Fruit fly (Drosophila melanogaster): ENCODE measurements around the gene SecS.

DNA sequence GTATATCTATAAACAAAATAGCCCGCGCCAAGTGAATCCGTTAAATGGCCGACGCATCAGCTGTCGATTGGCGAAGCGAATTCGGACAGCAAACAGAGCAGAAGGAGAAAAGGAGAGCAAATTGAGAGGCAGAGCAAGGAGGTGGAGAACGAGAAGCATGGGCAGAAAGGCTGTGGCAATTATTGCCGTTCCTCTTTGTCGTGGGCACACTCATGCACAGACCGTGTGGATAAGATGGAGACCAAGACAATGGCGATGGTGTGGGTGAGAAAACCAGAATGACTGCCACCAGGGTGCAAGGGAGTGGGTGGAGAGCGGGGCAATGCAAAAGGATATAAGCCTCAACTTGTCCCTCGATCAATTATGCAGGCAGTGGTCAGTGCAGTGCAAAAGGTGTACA is 9.9 kb downstream of the SecS start:
- no peak for TF ChIP-seq CG8478 (optimal IDR thresholded peaks at IDR 0.05)
- TF ChIP-seq CTCF (optimal IDR thresholded peaks at IDR 0.05), result no peak

All from S2 (cell line).